Fruit fly (Drosophila melanogaster) whole organism, embryonic: Measurements from ENCODE around the gene CG13367.

Source experiments
- Abd-B ChIP-seq: fragments of 200-800 bp; sonication (Bioruptor generic); optimal IDR thresholded peaks from 2 replicates; lab custom pipeline; 2018; ENCODE audit warnings: missing biosample characterization, mild to moderate bottlenecking, missing genetic modification characterization, moderate library complexity
- Ada2b ChIP-seq: fragments of 200-800 bp; sonication (Bioruptor generic); IDR thresholded peaks from 2 replicates; pipeline ENCODE4 v1.3.6; 2022; ENCODE audit warnings: missing biosample characterization, missing genetic modification characterization
- Asciz ChIP-seq: fragments of 200-800 bp; sonication (Bioruptor generic); optimal IDR thresholded peaks from 2 replicates; lab custom pipeline; 2017; ENCODE audit warnings: missing biosample characterization, mild to moderate bottlenecking, missing genetic modification characterization, missing genetic modification reagents
- C15 ChIP-seq: fragments of 200-800 bp; sonication (Bioruptor generic); IDR thresholded peaks from 3 replicates; pipeline ENCODE4 v1.3.6; 2022; ENCODE audit warnings: missing biosample characterization, missing genetic modification characterization
- CG10366 ChIP-seq: fragments of 200-800 bp; sonication (Bioruptor generic); IDR thresholded peaks from 2 replicates; pipeline ENCODE4 v1.3.6; 2022; ENCODE audit warnings: missing biosample characterization, missing genetic modification characterization
- CG12659 ChIP-seq: fragments of 200-800 bp; sonication (Bioruptor generic); optimal IDR thresholded peaks from 3 replicates; lab custom pipeline; 2017; ENCODE audit warnings: mild to moderate bottlenecking, missing biosample characterization, missing genetic modification reagents, missing genetic modification characterization
- CG14965 ChIP-seq: fragments of 200-800 bp; sonication (Bioruptor generic); optimal IDR thresholded peaks from 2 replicates; lab custom pipeline; 2016; ENCODE audit warnings: missing biosample characterization, missing genetic modification characterization, borderline replicate concordance
- CG16863 ChIP-seq: fragments of 200-800 bp; sonication (Bioruptor generic); optimal IDR thresholded peaks from 3 replicates; lab custom pipeline; 2016; ENCODE audit warnings: missing biosample characterization, missing genetic modification characterization
- CG17829 ChIP-seq: fragments of 200-800 bp; optimal IDR thresholded peaks from 2 replicates; lab custom pipeline; 2019; ENCODE audit warnings: missing biosample characterization, mild to moderate bottlenecking, missing genetic modification characterization, moderate library complexity
- CG18262 ChIP-seq: fragments of 200-800 bp; optimal IDR thresholded peaks from 3 replicates; lab custom pipeline; 2019; ENCODE audit warnings: missing biosample characterization, mild to moderate bottlenecking, missing genetic modification characterization, moderate library complexity
- CG2202 ChIP-seq: fragments of 200-800 bp; sonication (Bioruptor generic); optimal IDR thresholded peaks from 2 replicates; lab custom pipeline; 2018; ENCODE audit warnings: missing biosample characterization, mild to moderate bottlenecking, missing genetic modification characterization
- CG31365 ChIP-seq: fragments of 200-800 bp; sonication (Bioruptor generic); optimal IDR thresholded peaks from 2 replicates; lab custom pipeline; 2018; ENCODE audit warnings: missing biosample characterization, mild to moderate bottlenecking, missing genetic modification characterization
- CG3281 ChIP-seq: fragments of 200-800 bp; sonication (Bioruptor generic); optimal IDR thresholded peaks from 3 replicates; lab custom pipeline; 2017; ENCODE audit warnings: missing biosample characterization, mild to moderate bottlenecking, missing genetic modification characterization
- CG3838 ChIP-seq: fragments of 200-800 bp; sonication (Bioruptor generic); optimal IDR thresholded peaks from 3 replicates; lab custom pipeline; 2016; ENCODE audit warnings: missing biosample characterization, missing genetic modification characterization
- CG43689 ChIP-seq: fragments of 200-800 bp; sonication (Bioruptor generic); IDR thresholded peaks from 2 replicates; pipeline ENCODE4 v1.3.6; 2022; ENCODE audit warnings: missing biosample characterization, missing genetic modification characterization
- CG6254 ChIP-seq: fragments of 200-800 bp; sonication (Bioruptor generic); optimal IDR thresholded peaks from 3 replicates; lab custom pipeline; 2017; ENCODE audit warnings: mild to moderate bottlenecking, missing biosample characterization, missing genetic modification reagents, missing genetic modification characterization
- CG7372 ChIP-seq: fragments of 200-800 bp; sonication (Bioruptor generic); IDR thresholded peaks from 2 replicates; pipeline ENCODE4 v1.3.6; 2022; ENCODE audit warnings: missing biosample characterization, missing genetic modification characterization
- CG7786 ChIP-seq: fragments of 200-800 bp; sonication (Bioruptor generic); optimal IDR thresholded peaks from 2 replicates; lab custom pipeline; 2016; ENCODE audit warnings: missing biosample characterization, missing genetic modification characterization
- CG8388 ChIP-seq: fragments of 200-800 bp; sonication (Bioruptor generic); optimal IDR thresholded peaks from 2 replicates; lab custom pipeline; 2019; ENCODE audit warnings: missing biosample characterization, mild to moderate bottlenecking, missing genetic modification characterization, moderate library complexity
- CG8478 ChIP-seq: fragments of >200 bp; optimal IDR thresholded peaks from 2 replicates; lab custom pipeline; 2018
- D19A ChIP-seq: fragments of 200-800 bp; optimal IDR thresholded peaks from 3 replicates; lab custom pipeline; 2019; ENCODE audit warnings: missing biosample characterization, mild to moderate bottlenecking, missing genetic modification characterization, moderate library complexity
- D19B ChIP-seq: fragments of 200-800 bp; sonication (Bioruptor generic); optimal IDR thresholded peaks from 2 replicates; lab custom pipeline; 2017; ENCODE audit warnings: missing biosample characterization, mild to moderate bottlenecking, missing genetic modification characterization
- Mad ChIP-seq: fragments of 200-800 bp; sonication (Bioruptor generic); optimal IDR thresholded peaks from 2 replicates; lab custom pipeline; 2016; ENCODE audit warnings: missing biosample characterization, missing genetic modification characterization
- NFAT ChIP-seq: fragments of 200-800 bp; sonication (Bioruptor generic); IDR thresholded peaks from 2 replicates; pipeline ENCODE4 v1.3.6; 2022; ENCODE audit warnings: missing biosample characterization, missing genetic modification characterization
- NK7.1 ChIP-seq: fragments of 200-800 bp; sonication (Bioruptor generic); optimal IDR thresholded peaks from 3 replicates; lab custom pipeline; 2016; ENCODE audit warnings: missing biosample characterization, missing genetic modification characterization
- Scr ChIP-seq: fragments of 200-800 bp; sonication (Bioruptor generic); IDR thresholded peaks from 2 replicates; pipeline ENCODE4 v1.3.6; 2022; ENCODE audit warnings: missing biosample characterization, missing genetic modification characterization; ENCODE audit not compliant: partially characterized antibody
- Sox100B ChIP-seq: fragments of 200-800 bp; sonication (Bioruptor generic); optimal IDR thresholded peaks from 3 replicates; lab custom pipeline; 2018; ENCODE audit warnings: missing biosample characterization, mild to moderate bottlenecking, missing genetic modification characterization
- Sry-δ ChIP-seq: fragments of 200-800 bp; sonication (Bioruptor generic); optimal IDR thresholded peaks from 2 replicates; lab custom pipeline; 2016; ENCODE audit warnings: missing biosample characterization, missing genetic modification characterization
- Trl ChIP-seq, 3 experiments: fragments of >200 bp in 2 of 3; fragments of 200-800 bp in 1 of 3; sonication (Bioruptor generic) in 1 of 3; optimal IDR thresholded peaks; 2 replicates in 1 of 3; 3 replicates in 2 of 3; lab custom pipeline; 2016 to 2017; ENCODE audit warnings: missing biosample characterization in 1 of 3, missing genetic modification characterization in 1 of 3
- Vsx1 ChIP-seq: fragments of 200-800 bp; sonication (Bioruptor generic); optimal IDR thresholded peaks from 2 replicates; lab custom pipeline; 2017; ENCODE audit warnings: missing biosample characterization, mild to moderate bottlenecking, missing genetic modification characterization, missing genetic modification reagents
- Xrp1 ChIP-seq: fragments of 200-800 bp; sonication (Bioruptor generic); IDR thresholded peaks from 2 replicates; pipeline ENCODE4 v1.3.6; 2022; ENCODE audit warnings: missing biosample characterization, missing genetic modification characterization
- ab ChIP-seq: fragments of 200-800 bp; sonication (Bioruptor generic); optimal IDR thresholded peaks from 2 replicates; lab custom pipeline; 2016; ENCODE audit warnings: missing biosample characterization, missing genetic modification characterization
- ase ChIP-seq: fragments of 200-800 bp; sonication (Bioruptor generic); IDR thresholded peaks from 3 replicates; pipeline ENCODE4 v1.3.6; 2022; ENCODE audit warnings: missing biosample characterization, missing genetic modification characterization
- caup ChIP-seq: fragments of 200-800 bp; sonication (Bioruptor generic); optimal IDR thresholded peaks from 3 replicates; lab custom pipeline; 2017; ENCODE audit warnings: missing biosample characterization, mild to moderate bottlenecking, missing genetic modification characterization, moderate library complexity; ENCODE audit not compliant: severe bottlenecking
- crol ChIP-seq: fragments of 200-800 bp; sonication (Bioruptor generic); IDR thresholded peaks from 2 replicates; pipeline ENCODE4 v1.3.6; 2022; ENCODE audit warnings: missing biosample characterization, missing genetic modification characterization
- cwo ChIP-seq: fragments of 200-800 bp; sonication (Bioruptor generic); optimal IDR thresholded peaks from 3 replicates; lab custom pipeline; 2017; ENCODE audit warnings: missing biosample characterization, missing genetic modification characterization, mild to moderate bottlenecking, moderate library complexity, missing genetic modification reagents
- da ChIP-seq: fragments of 200-800 bp; sonication (Bioruptor generic); optimal IDR thresholded peaks from 2 replicates; lab custom pipeline; 2016; ENCODE audit warnings: missing biosample characterization, missing genetic modification characterization
- hth ChIP-seq: fragments of >200 bp; optimal IDR thresholded peaks from 2 replicates; lab custom pipeline; 2017; ENCODE audit warnings: inconsistent platforms
- lbe ChIP-seq: fragments of 200-800 bp; sonication (Bioruptor generic); optimal IDR thresholded peaks from 2 replicates; lab custom pipeline; 2016; ENCODE audit warnings: missing biosample characterization, mild to moderate bottlenecking, missing genetic modification characterization
- odd ChIP-seq: fragments of 200-800 bp; sonication (Bioruptor generic); optimal IDR thresholded peaks from 2 replicates; lab custom pipeline; 2017; ENCODE audit warnings: missing biosample characterization, mild to moderate bottlenecking, missing genetic modification characterization
- pnt ChIP-seq: fragments of 200-800 bp; sonication (Bioruptor generic); optimal IDR thresholded peaks from 3 replicates; lab custom pipeline; 2016; ENCODE audit warnings: missing biosample characterization, missing genetic modification characterization
- psq ChIP-seq: fragments of 200-800 bp; sonication (Bioruptor generic); optimal IDR thresholded peaks from 2 replicates; lab custom pipeline; 2017; ENCODE audit warnings: missing biosample characterization, missing genetic modification characterization
- pum ChIP-seq: fragments of 200-800 bp; sonication (Bioruptor generic); optimal IDR thresholded peaks from 2 replicates; lab custom pipeline; 2016; ENCODE audit warnings: missing biosample characterization, missing genetic modification characterization
- run ChIP-seq: fragments of 200-800 bp; sonication (Bioruptor generic); optimal IDR thresholded peaks from 3 replicates; lab custom pipeline; 2018; ENCODE audit warnings: missing biosample characterization, mild to moderate bottlenecking, missing genetic modification characterization
- sr ChIP-seq: fragments of 200-800 bp; sonication (Bioruptor generic); IDR thresholded peaks from 3 replicates; pipeline ENCODE4 v1.3.6; 2022; ENCODE audit warnings: missing biosample characterization, missing genetic modification characterization
- tin ChIP-seq: fragments of 200-800 bp; sonication (Bioruptor generic); optimal IDR thresholded peaks from 3 replicates; lab custom pipeline; 2016; ENCODE audit warnings: missing biosample characterization, missing genetic modification characterization
- trem ChIP-seq: fragments of 200-800 bp; optimal IDR thresholded peaks from 3 replicates; lab custom pipeline; 2019; ENCODE audit warnings: missing biosample characterization, mild to moderate bottlenecking, missing genetic modification characterization, moderate library complexity
- tup ChIP-seq: fragments of 200-800 bp; sonication (Bioruptor generic); optimal IDR thresholded peaks from 2 replicates; lab custom pipeline; 2016; ENCODE audit warnings: missing biosample characterization, mild to moderate bottlenecking, missing genetic modification characterization, moderate library complexity
- tx ChIP-seq: fragments of 200-800 bp; sonication (Bioruptor generic); optimal IDR thresholded peaks from 2 replicates; lab custom pipeline; 2016; ENCODE audit warnings: missing biosample characterization, missing genetic modification characterization
- vnd ChIP-seq: fragments of 200-800 bp; sonication (Bioruptor generic); IDR thresholded peaks from 3 replicates; pipeline ENCODE4 v1.3.6; 2022; ENCODE audit warnings: missing biosample characterization, missing genetic modification characterization; ENCODE audit not compliant: partially characterized antibody

Gene CG13367

DNA sequence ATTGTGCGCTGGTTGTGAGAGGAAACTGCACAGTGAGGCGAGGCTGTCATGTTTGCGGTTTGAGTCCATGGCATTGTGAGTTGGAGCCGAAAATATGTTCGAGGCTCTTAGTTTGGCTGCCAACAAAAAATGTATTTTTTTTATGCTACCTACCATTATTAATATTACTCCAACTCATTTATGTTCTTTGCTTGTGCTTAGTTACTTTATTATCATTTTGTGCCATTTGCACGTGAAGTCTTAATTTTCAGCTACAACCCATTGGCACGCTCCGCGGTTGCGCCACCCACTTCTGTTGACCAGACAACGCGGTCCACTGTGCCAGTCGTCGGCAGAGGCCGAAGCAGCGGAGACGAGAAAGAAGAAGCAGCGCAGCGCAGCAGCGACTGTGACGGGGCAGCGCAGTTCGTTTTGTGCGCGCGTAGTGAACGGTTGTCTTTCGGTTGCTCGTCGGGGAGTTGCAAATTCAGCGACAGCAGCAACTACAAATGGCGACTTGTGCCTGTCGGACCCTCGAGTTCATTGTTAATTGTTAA lies 41.9 kb downstream of the CG13367 start, which contains the start of gene sdk (continued):
- TF ChIP-seq run (tag; lab: Kevin White, UChicago) (peak; percentile 90), CG17829 (tag; lab: Kevin White, UChicago) (peak; percentile 92), sr (GFP tag; lab: Robert Waterston, UW) (peak; percentile 35; the same call in 1 of the 3 replicates), CG14965 (GFP tag; lab: Kevin White, UChicago) (peak; percentile 68), ab (GFP tag; lab: Kevin White, UChicago) (peak; percentile 64), odd (GFP tag; lab: Kevin White, UChicago) (peak; percentile 93), crol (GFP tag; lab: Robert Waterston, UW) (0 out of 2 replicates have a peak, but pooled peaks have one; percentile 20), cwo (GFP tag; lab: Kevin White, UChicago) (peak; percentile 91), CG43689 (GFP tag; lab: Robert Waterston, UW) (0 out of 2 replicates have a peak, but pooled peaks have one; percentile 40), Xrp1 (GFP tag; lab: Robert Waterston, UW) (peak; percentile 91), vnd (GFP tag; lab: Robert Waterston, UW) (peak; percentile 80), da (GFP tag; lab: Kevin White, UChicago) (peak; percentile 49), Vsx1 (GFP tag; lab: Kevin White, UChicago) (peak; percentile 84), ase (GFP tag; lab: Robert Waterston, UW) (peak; percentile 84), NK7.1 (GFP tag; lab: Kevin White, UChicago) (peak; percentile 90), CG10366 (GFP tag; lab: Robert Waterston, UW) (peak; percentile 83), CG8388 (GFP tag; lab: Kevin White, UChicago) (peak; percentile 87), D19B (GFP tag; lab: Kevin White, UChicago) (peak; percentile 73), CG7786 (GFP tag; lab: Kevin White, UChicago) (peak; percentile 95), NFAT (GFP tag; lab: Robert Waterston, UW) (peak; percentile 68), pum (GFP tag; lab: Kevin White, UChicago) (peak; percentile 90), lbe (GFP tag; lab: Kevin White, UChicago) (peak; percentile 88), CG8478 (no peak), trem (peak; percentile 87), CG7372 (GFP tag; lab: Robert Waterston, UW) (peak; percentile 86), CG31365 (tag; lab: Kevin White, UChicago) (peak; percentile 65), Ada2b (GFP tag; lab: Robert Waterston, UW) (peak; percentile 76), C15 (GFP tag; lab: Robert Waterston, UW) (0 out of 3 replicates have a peak, but pooled peaks have one; percentile 27), pnt (peak; percentile 93), CG6254 (GFP tag; lab: Kevin White, UChicago) (peak; percentile 85), Sox100B (GFP tag; lab: Kevin White, UChicago) (peak; percentile 93), CG3281 (GFP tag; lab: Kevin White, UChicago) (peak; percentile 91), Sry-δ (GFP tag; lab: Kevin White, UChicago) (peak; percentile 50), caup (GFP tag; lab: Kevin White, UChicago) (peak; percentile 90), Mad (peak; percentile 93), tup (peak; percentile 74), CG3838 (GFP tag; lab: Kevin White, UChicago) (peak; percentile 85), CG18262 (tag; lab: Kevin White, UChicago) (peak; percentile 95), hth (lab: Kevin White, UChicago) (no peak), Scr (peak; percentile 59; the same call in 1 of the 2 replicates), psq (GFP tag; lab: Kevin White, UChicago) (peak; percentile 71), Abd-B (peak; percentile 84), CG16863 (peak; percentile 94), CG12659 (GFP tag; lab: Kevin White, UChicago) (peak; percentile 91), Trl (optimal IDR thresholded peaks at IDR 0.05; lab: Kevin White, UChicago) (no peak), Trl (GFP tag; optimal IDR thresholded peaks at IDR 0.05; lab: Kevin White, UChicago) (peak; percentile 94), Asciz (GFP tag; lab: Kevin White, UChicago) (peak; percentile 83), CG2202 (tag; lab: Kevin White, UChicago) (peak; percentile 87), D19A (tag; lab: Kevin White, UChicago) (peak; percentile 87), tx (GFP tag; lab: Kevin White, UChicago) (peak; percentile 84), tin (GFP tag; lab: Kevin White, UChicago) (peak; percentile 92)
